Worm (Caenorhabditis elegans): ENCODE results near the gene T11F9.21.

- TF ChIP-seq pqm-1 (tag; optimal IDR thresholded peaks at IDR 0.05): no peak
- no peak for TF ChIP-seq ttx-3 (tag; optimal IDR thresholded peaks at IDR 0.05)
- no peak for TF ChIP-seq pros-1 (tag; optimal IDR thresholded peaks at IDR 0.05)
- TF ChIP-seq unc-86 (tag; optimal IDR thresholded peaks at IDR 0.05): no peak
- TF ChIP-seq unc-55 (GFP tag; optimal IDR thresholded peaks at IDR 0.05): no peak
- TF ChIP-seq ama-1 (optimal IDR thresholded peaks at IDR 0.05): no peak
- TF ChIP-seq sox-4 (tag; optimal IDR thresholded peaks at IDR 0.05): no peak
- TF ChIP-seq ceh-45 (GFP tag; IDR thresholded peaks at IDR 0.05): no peak
- TF ChIP-seq mec-3 (tag; optimal IDR thresholded peaks at IDR 0.05; ENCODE audit: borderline replicate concordance): no peak
- no peak for TF ChIP-seq fkh-6 (tag; optimal IDR thresholded peaks at IDR 0.05)
- TF ChIP-seq pag-3 (tag; optimal IDR thresholded peaks at IDR 0.05; ENCODE audit: borderline replicate concordance): no peak
- TF ChIP-seq ceh-6 (GFP tag; optimal IDR thresholded peaks at IDR 0.05): no peak
Measured at ce11 chrV:11497475-11497874, 4.9 kb downstream of the T11F9.21 start.
